Fruit fly (Drosophila melanogaster): Measurements from ENCODE around the gene CG14879.

The CG14879 gene

DNA sequence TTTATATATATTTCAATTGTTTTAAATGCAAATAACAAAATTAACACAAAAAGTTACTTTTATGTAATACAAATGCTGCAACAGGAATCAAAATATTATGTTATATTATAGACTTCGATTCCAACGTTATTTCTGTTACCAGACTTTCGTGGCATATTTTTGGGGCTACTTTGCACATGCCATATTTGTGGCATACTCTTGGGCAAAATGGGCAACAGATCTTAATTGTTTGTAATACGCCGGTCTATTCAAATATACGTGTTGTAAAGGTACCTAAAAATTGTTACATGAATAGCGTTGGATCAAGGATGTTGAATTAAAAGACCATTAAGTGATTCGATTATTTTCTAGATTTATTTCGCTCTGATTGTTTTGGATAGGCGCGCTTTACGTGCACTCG lies 25.1 kb upstream of the CG14879 start:
- no peak for TF ChIP-seq vri (GFP tag; optimal IDR thresholded peaks at IDR 0.05)
- peak; percentile 26 for TF ChIP-seq svp (GFP tag)

DNA sequence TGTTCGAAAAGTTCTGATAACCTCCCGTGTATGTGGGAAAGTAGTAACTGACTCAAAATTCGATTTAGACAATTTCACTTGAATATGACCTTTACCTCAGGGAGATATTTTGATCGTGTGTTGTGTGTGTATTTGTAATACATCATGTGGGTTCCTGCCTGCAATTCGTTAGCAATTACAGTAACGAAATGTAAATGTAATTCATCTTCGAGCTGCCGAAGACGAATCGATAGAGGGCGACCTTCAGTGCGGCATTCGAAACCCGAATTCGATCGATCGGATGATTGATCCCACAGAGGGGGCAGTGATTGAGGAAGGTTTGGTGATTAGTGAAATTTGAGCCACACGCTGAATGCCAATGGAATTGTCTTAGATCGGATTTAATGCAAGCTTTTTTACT lies 21.4 kb upstream of the CG14879 start, which contains the start of gene CG10317:
Gene CG10317, minus strand, starts transcription at position 101 of the 400 bp plus-strand sequence.
- TF ChIP-seq dac (GFP tag; optimal IDR thresholded peaks at IDR 0.05) (no peak), CG11294 (GFP tag; IDR thresholded peaks at IDR 0.05) (no peak), vri (GFP tag; optimal IDR thresholded peaks at IDR 0.05) (no peak), CG3919 (GFP tag; optimal IDR thresholded peaks at IDR 0.05) (no peak), salr (GFP tag; optimal IDR thresholded peaks at IDR 0.05) (no peak), lz (GFP tag; optimal IDR thresholded peaks at IDR 0.05) (no peak), esn (GFP tag; optimal IDR thresholded peaks at IDR 0.05) (no peak), fd59A (GFP tag; optimal IDR thresholded peaks at IDR 0.05) (no peak), Hr4 (GFP tag; optimal IDR thresholded peaks at IDR 0.05) (no peak), CG8319 (GFP tag; optimal IDR thresholded peaks at IDR 0.05) (no peak)

DNA sequence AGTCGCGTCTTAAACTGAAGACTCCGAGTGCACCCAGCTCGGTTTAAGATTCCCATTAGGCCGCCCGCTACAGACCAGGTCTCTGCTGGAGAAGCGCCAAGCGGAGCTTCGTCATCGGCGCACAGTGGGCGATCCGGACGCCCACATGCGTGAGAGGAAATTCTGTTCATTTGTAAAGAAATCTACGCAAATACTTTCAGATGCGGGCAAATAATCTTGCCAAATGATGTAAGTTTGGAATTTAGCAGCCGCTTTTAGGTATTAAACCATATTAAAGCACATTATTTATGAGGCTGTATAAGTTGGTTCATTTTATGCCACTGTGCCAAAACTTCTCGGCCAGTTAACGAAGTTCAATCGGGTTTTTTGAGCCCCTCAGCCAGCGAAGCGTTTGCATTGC lies 19.3 kb upstream of the CG14879 start, which contains the start of gene js:
Gene js, minus strand, starts transcription at position 19 of the 400 bp plus-strand sequence.
- peak; percentile 75 for TF ChIP-seq Lpt (GFP tag; optimal IDR thresholded peaks at IDR 0.05)
- peak; percentile 91 for TF ChIP-seq CG32006 (GFP tag; optimal IDR thresholded peaks at IDR 0.05)
- TF ChIP-seq Smox (GFP tag; optimal IDR thresholded peaks at IDR 0.05), result peak; percentile 45
- TF ChIP-seq salr (GFP tag; optimal IDR thresholded peaks at IDR 0.05), result peak in 1 of 2 experiments; percentile 62
- TF ChIP-seq CG3032 (tag; optimal IDR thresholded peaks at IDR 0.05), result no peak
- TF ChIP-seq CG6163 (GFP tag; IDR thresholded peaks at IDR 0.05), result peak; percentile 66; the same call in 2 of the 3 replicates
- TF ChIP-seq Sox15 (GFP tag; optimal IDR thresholded peaks at IDR 0.05), result peak; percentile 18
- TF ChIP-seq Ets21C (GFP tag; optimal IDR thresholded peaks at IDR 0.05), result no peak
- peak; percentile 78 for TF ChIP-seq CG4318 (GFP tag; optimal IDR thresholded peaks at IDR 0.05)
- TF ChIP-seq topi (GFP tag; optimal IDR thresholded peaks at IDR 0.05), result peak; percentile 44
- no peak for TF ChIP-seq ss (GFP tag; optimal IDR thresholded peaks at IDR 0.05)
- peak; percentile 75 for TF ChIP-seq OdsH (GFP tag; optimal IDR thresholded peaks at IDR 0.05)
- TF ChIP-seq CG34406 (GFP tag; optimal IDR thresholded peaks at IDR 0.05), result peak; percentile 33
- TF ChIP-seq CG7368 (GFP tag; optimal IDR thresholded peaks at IDR 0.05), result peak; percentile 30
- no peak for TF ChIP-seq Eip78C (GFP tag)
- TF ChIP-seq Gug (GFP tag; IDR thresholded peaks at IDR 0.05), result 0 out of 2 replicates have a peak, but pooled peaks have one; percentile 31
- no peak for TF ChIP-seq CG6854 (GFP tag; optimal IDR thresholded peaks at IDR 0.05)
- TF ChIP-seq CG8319 (GFP tag; optimal IDR thresholded peaks at IDR 0.05), result peak; percentile 24
- peak; percentile 62 for TF ChIP-seq eg (GFP tag; IDR thresholded peaks at IDR 0.05)
- TF ChIP-seq acj6 (GFP tag; optimal IDR thresholded peaks at IDR 0.05), result peak; percentile 61
- TF ChIP-seq dac (GFP tag; optimal IDR thresholded peaks at IDR 0.05), result peak; percentile 62
- peak; percentile 67 for TF ChIP-seq CG11762 (GFP tag; optimal IDR thresholded peaks at IDR 0.05; ENCODE audit: insufficient read depth)
- TF ChIP-seq CG16779 (tag; optimal IDR thresholded peaks at IDR 0.05), result no peak
- TF ChIP-seq CG11294 (GFP tag; IDR thresholded peaks at IDR 0.05), result no peak
- peak; percentile 59 for TF ChIP-seq Sox14 (GFP tag; optimal IDR thresholded peaks at IDR 0.05)
- TF ChIP-seq achi (GFP tag; optimal IDR thresholded peaks at IDR 0.05), result peak; percentile 67
- TF ChIP-seq vri (GFP tag; optimal IDR thresholded peaks at IDR 0.05), result no peak
- TF ChIP-seq CG10631 (GFP tag; optimal IDR thresholded peaks at IDR 0.05), result peak; percentile 9
- no peak for TF ChIP-seq fd85E (GFP tag; optimal IDR thresholded peaks at IDR 0.05)
- no peak for TF ChIP-seq spab (GFP tag; optimal IDR thresholded peaks at IDR 0.05)
- TF ChIP-seq CG3919 (GFP tag; optimal IDR thresholded peaks at IDR 0.05), result peak; percentile 73
- peak; percentile 53 for TF ChIP-seq Met (GFP tag; optimal IDR thresholded peaks at IDR 0.05)
- TF ChIP-seq CG6808 (GFP tag; optimal IDR thresholded peaks at IDR 0.05), result peak; percentile 27
- TF ChIP-seq CG15336 (GFP tag; IDR thresholded peaks at IDR 0.05), result peak; percentile 84
- TF ChIP-seq Hr4 (GFP tag; optimal IDR thresholded peaks at IDR 0.05), result peak; percentile 81
- no peak for TF ChIP-seq cyc (GFP tag; optimal IDR thresholded peaks at IDR 0.05)
- TF ChIP-seq CG8119 (GFP tag; IDR thresholded peaks at IDR 0.05), result peak; percentile 83
- peak; percentile 76 for TF ChIP-seq pdm3 (GFP tag; optimal IDR thresholded peaks at IDR 0.05)
- peak; percentile 73 for TF ChIP-seq CG6276 (GFP tag; optimal IDR thresholded peaks at IDR 0.05)
- TF ChIP-seq Hr38 (GFP tag; optimal IDR thresholded peaks at IDR 0.05), result no peak
- peak; percentile 50 for TF ChIP-seq Sox102F (GFP tag; optimal IDR thresholded peaks at IDR 0.05)
- peak; percentile 53 for TF ChIP-seq Hr39 (GFP tag; optimal IDR thresholded peaks at IDR 0.05)
- TF ChIP-seq CG31627 (GFP tag; optimal IDR thresholded peaks at IDR 0.05), result peak; percentile 49
- TF ChIP-seq CG9139 (GFP tag; optimal IDR thresholded peaks at IDR 0.05), result no peak
